Comparison of ENCODE assay signal across 2 fruit fly cellular contexts in genomic region chr2L:5042076-5042475, dm6.
A peak's percentile ranks its signal among the peaks of the same experiment; 100 is the strongest.
TF ChIP-seq lines count a peak whose summit lies in the region.

No protein-coding gene starts in this region.

TF ChIP-seq in whole organism, embryonic, 481 proteins besides CTCF, POLR2A, EP300 and RAD21 (continued from another document and continues in another):
- no peak for TF ChIP-seq gro (GFP tag; optimal IDR thresholded peaks at IDR 0.05; lab: Kevin White, UChicago)
- no peak for TF ChIP-seq CG9932 (GFP tag; IDR thresholded peaks at IDR 0.05; lab: Robert Waterston, UW)
- peak; percentile 60 for TF ChIP-seq CG2712 (tag; optimal IDR thresholded peaks at IDR 0.05; lab: Kevin White, UChicago)
- peak; percentile 53; the same call in 1 of the 2 replicates for TF ChIP-seq Xrp1 (GFP tag; IDR thresholded peaks at IDR 0.05; lab: Robert Waterston, UW)
- no peak for TF ChIP-seq crc (GFP tag; optimal IDR thresholded peaks at IDR 0.05; lab: Kevin White, UChicago)
- no peak for TF ChIP-seq CG3281 (GFP tag; optimal IDR thresholded peaks at IDR 0.05; lab: Kevin White, UChicago)
- no peak for TF ChIP-seq CG9609 (GFP tag; optimal IDR thresholded peaks at IDR 0.05; lab: Kevin White, UChicago)
- no peak for TF ChIP-seq MBD-R2 (GFP tag; IDR thresholded peaks at IDR 0.05; lab: Robert Waterston, UW)
- no peak for TF ChIP-seq CG15514 (GFP tag; optimal IDR thresholded peaks at IDR 0.05; lab: Kevin White, UChicago)
- no peak for TF ChIP-seq wek (GFP tag; optimal IDR thresholded peaks at IDR 0.05; lab: Kevin White, UChicago)
- peak; percentile 9 for TF ChIP-seq CG16863 (GFP tag; optimal IDR thresholded peaks at IDR 0.05; lab: Kevin White, UChicago)
- no peak for TF ChIP-seq C15 (GFP tag; IDR thresholded peaks at IDR 0.05; lab: Robert Waterston, UW)
- TF ChIP-seq ase (GFP tag; IDR thresholded peaks at IDR 0.05; lab: Robert Waterston, UW) = no peak
- peak; percentile 36 for TF ChIP-seq CG13424 (tag; optimal IDR thresholded peaks at IDR 0.05; lab: Kevin White, UChicago)
- TF ChIP-seq Atf3 (GFP tag; optimal IDR thresholded peaks at IDR 0.05; lab: Kevin White, UChicago) = no peak
- TF ChIP-seq CG31388 (GFP tag; optimal IDR thresholded peaks at IDR 0.05; lab: Kevin White, UChicago) = no peak
- TF ChIP-seq Pdp1 (GFP tag; optimal IDR thresholded peaks at IDR 0.05; lab: Kevin White, UChicago) = peak in 1 of 2 experiments; percentile 6
- no peak for TF ChIP-seq CrebB (tag; optimal IDR thresholded peaks at IDR 0.05; lab: Kevin White, UChicago)
- peak; percentile 58 for TF ChIP-seq CG10979 (tag; optimal IDR thresholded peaks at IDR 0.05; lab: Kevin White, UChicago)
- peak; percentile 41 for TF ChIP-seq Sox102F (GFP tag; optimal IDR thresholded peaks at IDR 0.05; lab: Kevin White, UChicago)
- no peak for TF ChIP-seq sisA (GFP tag; IDR thresholded peaks at IDR 0.05; lab: Robert Waterston, UW)
- no peak for TF ChIP-seq CG7745 (tag; optimal IDR thresholded peaks at IDR 0.05; lab: Kevin White, UChicago)
- TF ChIP-seq vfl (GFP tag; optimal IDR thresholded peaks at IDR 0.05; lab: Kevin White, UChicago) = no peak
- TF ChIP-seq danr (GFP tag; IDR thresholded peaks at IDR 0.05; lab: Robert Waterston, UW) = no peak
- TF ChIP-seq CG6175 (GFP tag; IDR thresholded peaks at IDR 0.05; lab: Robert Waterston, UW) = no peak
- TF ChIP-seq CG30431 (GFP tag; optimal IDR thresholded peaks at IDR 0.05; lab: Kevin White, UChicago) = no peak
- no peak for TF ChIP-seq Usf (GFP tag; optimal IDR thresholded peaks at IDR 0.05; lab: Kevin White, UChicago)
- TF ChIP-seq CG2120 (GFP tag; optimal IDR thresholded peaks at IDR 0.05; lab: Kevin White, UChicago) = peak; percentile 16
- no peak for TF ChIP-seq Hsf (GFP tag; optimal IDR thresholded peaks at IDR 0.05; lab: Kevin White, UChicago)
- TF ChIP-seq Hey (tag; optimal IDR thresholded peaks at IDR 0.05; lab: Kevin White, UChicago) = no peak
- TF ChIP-seq CG7987 (GFP tag; optimal IDR thresholded peaks at IDR 0.05; lab: Kevin White, UChicago) = no peak
- TF ChIP-seq CG32772 (GFP tag; IDR thresholded peaks at IDR 0.05; lab: Robert Waterston, UW) = no peak
- no peak for TF ChIP-seq CG11456 (GFP tag; IDR thresholded peaks at IDR 0.05; lab: Robert Waterston, UW)
- TF ChIP-seq CG12071 (GFP tag; optimal IDR thresholded peaks at IDR 0.05; lab: Kevin White, UChicago) = no peak
- no peak for TF ChIP-seq CG7963 (GFP tag; IDR thresholded peaks at IDR 0.05; lab: Robert Waterston, UW; ENCODE audit: partially characterized antibody)
- TF ChIP-seq Max (GFP tag; optimal IDR thresholded peaks at IDR 0.05; lab: Kevin White, UChicago) = no peak
- no peak for TF ChIP-seq CG10543 (GFP tag; optimal IDR thresholded peaks at IDR 0.05; lab: Kevin White, UChicago)
- no peak for TF ChIP-seq CG34376 (GFP tag; optimal IDR thresholded peaks at IDR 0.05; lab: Kevin White, UChicago)
- peak; percentile 49 for TF ChIP-seq CG11504 (tag; optimal IDR thresholded peaks at IDR 0.05; lab: Kevin White, UChicago)
- TF ChIP-seq stc (GFP tag; IDR thresholded peaks at IDR 0.05; lab: Robert Waterston, UW) = no peak
- TF ChIP-seq TFAM (GFP tag; optimal IDR thresholded peaks at IDR 0.05; lab: Kevin White, UChicago) = no peak
- TF ChIP-seq ems (GFP tag; optimal IDR thresholded peaks at IDR 0.05; lab: Kevin White, UChicago) = no peak
- no peak for TF ChIP-seq Dip2 (GFP tag; IDR thresholded peaks at IDR 0.05; lab: Robert Waterston, UW)
- no peak for TF ChIP-seq sob (GFP tag; IDR thresholded peaks at IDR 0.05; lab: Robert Waterston, UW)
- no peak for TF ChIP-seq hth (optimal IDR thresholded peaks at IDR 0.05; lab: Kevin White, UChicago)
- TF ChIP-seq tx (GFP tag; optimal IDR thresholded peaks at IDR 0.05; lab: Kevin White, UChicago) = no peak
- no peak for TF ChIP-seq CG7357 (GFP tag; IDR thresholded peaks at IDR 0.05; lab: Robert Waterston, UW)
- no peak for TF ChIP-seq bowl (GFP tag; IDR thresholded peaks at IDR 0.05; lab: Robert Waterston, UW)
- TF ChIP-seq CG12659 (GFP tag; optimal IDR thresholded peaks at IDR 0.05; lab: Kevin White, UChicago) = no peak
- peak; percentile 73 for TF ChIP-seq twi (tag; optimal IDR thresholded peaks at IDR 0.05; lab: Kevin White, UChicago)
- no peak for TF ChIP-seq wdn (GFP tag; IDR thresholded peaks at IDR 0.05; lab: Robert Waterston, UW)
- TF ChIP-seq Atf-2 (GFP tag; optimal IDR thresholded peaks at IDR 0.05; lab: Kevin White, UChicago) = no peak
- TF ChIP-seq Dek (tag; optimal IDR thresholded peaks at IDR 0.05; lab: Kevin White, UChicago) = no peak
- no peak for TF ChIP-seq gsb-n (tag; optimal IDR thresholded peaks at IDR 0.05; lab: Kevin White, UChicago)
- no peak for TF ChIP-seq Hmr (GFP tag; optimal IDR thresholded peaks at IDR 0.05; lab: Kevin White, UChicago)
- TF ChIP-seq Nf-YA (GFP tag; IDR thresholded peaks at IDR 0.05; lab: Robert Waterston, UW) = no peak
- peak; percentile 27 for TF ChIP-seq CG8924 (tag; optimal IDR thresholded peaks at IDR 0.05; lab: Kevin White, UChicago)
- no peak for TF ChIP-seq eyg (GFP tag; optimal IDR thresholded peaks at IDR 0.05; lab: Kevin White, UChicago)
- TF ChIP-seq Nf-YC (tag; optimal IDR thresholded peaks at IDR 0.05; lab: Kevin White, UChicago) = no peak
- no peak for TF ChIP-seq CG6813 (GFP tag; optimal IDR thresholded peaks at IDR 0.05; lab: Kevin White, UChicago)
- no peak for TF ChIP-seq CG43689 (GFP tag; IDR thresholded peaks at IDR 0.05; lab: Robert Waterston, UW)
- TF ChIP-seq CG12391 (tag; optimal IDR thresholded peaks at IDR 0.05; lab: Kevin White, UChicago) = peak; percentile 42
- no peak for TF ChIP-seq Dip3 (GFP tag; optimal IDR thresholded peaks at IDR 0.05; lab: Kevin White, UChicago)
- TF ChIP-seq CG7928 (GFP tag; optimal IDR thresholded peaks at IDR 0.05; lab: Kevin White, UChicago) = no peak
- no peak for TF ChIP-seq ATbp (GFP tag; optimal IDR thresholded peaks at IDR 0.05; lab: Kevin White, UChicago)
- TF ChIP-seq lab (GFP tag; optimal IDR thresholded peaks at IDR 0.05; lab: Kevin White, UChicago) = no peak
- no peak for TF ChIP-seq HmgD (GFP tag; optimal IDR thresholded peaks at IDR 0.05; lab: Kevin White, UChicago)
- TF ChIP-seq sqz (GFP tag; optimal IDR thresholded peaks at IDR 0.05; lab: Kevin White, UChicago) = no peak
- no peak for TF ChIP-seq z (GFP tag; IDR thresholded peaks at IDR 0.05; lab: Robert Waterston, UW)
- TF ChIP-seq corto (GFP tag; optimal IDR thresholded peaks at IDR 0.05; lab: Kevin White, UChicago) = no peak
- no peak for TF ChIP-seq CG14667 (GFP tag; IDR thresholded peaks at IDR 0.05; lab: Robert Waterston, UW)

TF ChIP-seq in whole organism, prepupa, 60 proteins besides CTCF, POLR2A, EP300 and RAD21 (continued from another document):
- TF ChIP-seq CG6854 (GFP tag; optimal IDR thresholded peaks at IDR 0.05; lab: Kevin White, UChicago) (no peak), vri (GFP tag; optimal IDR thresholded peaks at IDR 0.05; lab: Kevin White, UChicago) (no peak), CG16779 (tag; optimal IDR thresholded peaks at IDR 0.05; lab: Kevin White, UChicago) (no peak), Eip78C (GFP tag; lab: Kevin White, UChicago) (peak; percentile 71), pdm3 (GFP tag; optimal IDR thresholded peaks at IDR 0.05; lab: Kevin White, UChicago) (no peak), Eip93F (GFP tag; optimal IDR thresholded peaks at IDR 0.05; lab: Kevin White, UChicago) (no peak), esn (GFP tag; optimal IDR thresholded peaks at IDR 0.05; lab: Kevin White, UChicago) (peak; percentile 31), CG3919 (GFP tag; optimal IDR thresholded peaks at IDR 0.05; lab: Kevin White, UChicago) (no peak), Smox (GFP tag; optimal IDR thresholded peaks at IDR 0.05; lab: Kevin White, UChicago) (no peak), CG11294 (GFP tag; IDR thresholded peaks at IDR 0.05; lab: Robert Waterston, UW) (no peak), cyc (GFP tag; optimal IDR thresholded peaks at IDR 0.05; lab: Kevin White, UChicago) (no peak), lz (GFP tag; optimal IDR thresholded peaks at IDR 0.05; lab: Kevin White, UChicago) (no peak), CG8632 (GFP tag; optimal IDR thresholded peaks at IDR 0.05; lab: Kevin White, UChicago) (no peak), fd85E (GFP tag; optimal IDR thresholded peaks at IDR 0.05; lab: Kevin White, UChicago) (no peak), fd59A (GFP tag; optimal IDR thresholded peaks at IDR 0.05; lab: Kevin White, UChicago) (no peak), Sox14 (GFP tag; optimal IDR thresholded peaks at IDR 0.05; lab: Kevin White, UChicago) (no peak), Eip75B (GFP tag; optimal IDR thresholded peaks at IDR 0.05; lab: Kevin White, UChicago) (no peak), Met (GFP tag; optimal IDR thresholded peaks at IDR 0.05; lab: Kevin White, UChicago) (peak; percentile 18), Sox102F (GFP tag; optimal IDR thresholded peaks at IDR 0.05; lab: Kevin White, UChicago) (no peak), Sox15 (GFP tag; optimal IDR thresholded peaks at IDR 0.05; lab: Kevin White, UChicago) (no peak), CG34406 (GFP tag; optimal IDR thresholded peaks at IDR 0.05; lab: Kevin White, UChicago) (no peak), topi (GFP tag; optimal IDR thresholded peaks at IDR 0.05; lab: Kevin White, UChicago) (no peak), Hr38 (GFP tag; optimal IDR thresholded peaks at IDR 0.05; lab: Kevin White, UChicago) (no peak), CG1621 (tag; optimal IDR thresholded peaks at IDR 0.05; lab: Kevin White, UChicago) (no peak), OdsH (GFP tag; optimal IDR thresholded peaks at IDR 0.05; lab: Kevin White, UChicago) (no peak), CG4318 (GFP tag; optimal IDR thresholded peaks at IDR 0.05; lab: Kevin White, UChicago) (no peak)
TF ChIP-seq in whole organism, prepupa: peak in this region for 8.
